Worm (Caenorhabditis elegans) whole organism, young adult: ENCODE results near the gene rec-8.

Source experiments
- D2030.7 ChIP-seq: fragments of 200-800 bp; sonication (Bioruptor generic); IDR thresholded peaks from 2 replicates; pipeline ENCODE4 v1.3.6; 2022; ENCODE audit warnings: missing genetic modification reagents, missing genetic modification characterization, missing compliant biosample characterization
- F37B4.10 ChIP-seq: fragments of 200-800 bp; sonication (Bioruptor generic); IDR thresholded peaks from 2 replicates; pipeline ENCODE4 v1.3.6; 2022; ENCODE audit warnings: missing genetic modification characterization, missing compliant biosample characterization
- F57A8.1 ChIP-seq: fragments of 200-800 bp; sonication (Bioruptor generic); optimal IDR thresholded peaks from 2 replicates; lab custom pipeline; 2018; ENCODE audit warnings: mild to moderate bottlenecking, missing genetic modification characterization, moderate library complexity, missing compliant biosample characterization
- Y56A3A.18 ChIP-seq: fragments of 200-800 bp; sonication (Bioruptor generic); IDR thresholded peaks from 2 replicates; pipeline ENCODE4 v1.3.6; 2022; ENCODE audit warnings: missing genetic modification reagents, missing genetic modification characterization, missing compliant biosample characterization
- ZK185.1 ChIP-seq: sonication (generic microtip); optimal IDR thresholded peaks from 2 replicates; lab custom pipeline; 2016; ENCODE audit warnings: mild to moderate bottlenecking, missing genetic modification characterization, missing compliant biosample characterization; ENCODE audit not compliant: poor library complexity, severe bottlenecking
- aptf-2 ChIP-seq: fragments of 200-800 bp; sonication (Bioruptor generic); conservative IDR thresholded peaks from 2 replicates; pipeline ENCODE4 v1.3.6; 2022; ENCODE audit warnings: missing genetic modification reagents, missing genetic modification characterization, missing compliant biosample characterization
- attf-5 ChIP-seq: fragments of 200-800 bp; sonication (Bioruptor generic); optimal IDR thresholded peaks from 2 replicates; lab custom pipeline; 2018; ENCODE audit warnings: mild to moderate bottlenecking, missing genetic modification characterization, missing compliant biosample characterization
- attf-6 ChIP-seq: fragments of 200-800 bp; sonication (Bioruptor generic); IDR thresholded peaks from 2 replicates; pipeline ENCODE4 v1.3.6; 2022; ENCODE audit warnings: missing genetic modification reagents, missing genetic modification characterization, missing compliant biosample characterization
- cebp-2 ChIP-seq: fragments of 200-800 bp; sonication (Bioruptor generic); IDR thresholded peaks from 2 replicates; pipeline ENCODE4 v1.3.6; 2022; ENCODE audit warnings: missing genetic modification characterization, missing compliant biosample characterization
- ceh-58 ChIP-seq: fragments of 200-800 bp; sonication (Bioruptor generic); IDR thresholded peaks from 2 replicates; pipeline ENCODE4 v1.3.6; 2022; ENCODE audit warnings: missing genetic modification characterization, missing compliant biosample characterization
- ceh-91 ChIP-seq: fragments of 200-800 bp; sonication (Bioruptor generic); IDR thresholded peaks from 2 replicates; pipeline ENCODE4 v1.3.6; 2022; ENCODE audit warnings: missing genetic modification reagents, missing genetic modification characterization, missing compliant biosample characterization
- chd-7 ChIP-seq: sonication (generic microtip); optimal IDR thresholded peaks from 2 replicates; lab custom pipeline; 2016; ENCODE audit warnings: mild to moderate bottlenecking, missing genetic modification characterization, moderate library complexity, missing compliant biosample characterization
- dox-1 ChIP-seq: fragments of 200-800 bp; sonication (Bioruptor generic); IDR thresholded peaks from 2 replicates; pipeline ENCODE4 v1.3.6; 2022; ENCODE audit warnings: missing genetic modification reagents, missing genetic modification characterization, missing compliant biosample characterization
- dpl-1 ChIP-seq: fragments of 150-350 bp; optimal IDR thresholded peaks from 2 replicates; lab custom pipeline; 2014; ENCODE audit warnings: missing biosample characterization, missing genetic modification reagents, missing genetic modification characterization
- hlh-12 ChIP-seq: sonication (generic microtip); optimal IDR thresholded peaks from 2 replicates; lab custom pipeline; 2016; ENCODE audit warnings: missing genetic modification characterization, missing compliant biosample characterization
- hmg-1.2 ChIP-seq: fragments of 200-800 bp; sonication (Bioruptor generic); IDR thresholded peaks from 2 replicates; pipeline ENCODE4 v1.3.6; 2022; ENCODE audit warnings: missing genetic modification reagents, missing genetic modification characterization, missing compliant biosample characterization
- hsf-1 ChIP-seq: fragments of 200-800 bp; sonication (Bioruptor generic); IDR thresholded peaks from 2 replicates; pipeline ENCODE4 v1.3.6; 2022; ENCODE audit warnings: missing genetic modification reagents, missing genetic modification characterization, missing compliant biosample characterization
- lin-35 ChIP-seq, 3 experiments: fragments of 150-350 bp in 2 of 3; sonication (generic microtip) in 1 of 3; optimal IDR thresholded peaks; 2 replicates each; lab custom pipeline; 2014 to 2018; ENCODE audit warnings: missing biosample characterization in 3 of 3, missing genetic modification characterization in 3 of 3, missing genetic modification reagents in 3 of 3
- lsl-1 ChIP-seq: fragments of 200-800 bp; sonication (Bioruptor generic); optimal IDR thresholded peaks from 2 replicates; lab custom pipeline; 2018; ENCODE audit warnings: mild to moderate bottlenecking, missing genetic modification characterization, moderate library complexity, missing compliant biosample characterization
- lsy-27 ChIP-seq: sonication (generic microtip); optimal IDR thresholded peaks from 2 replicates; lab custom pipeline; 2017; ENCODE audit warnings: missing genetic modification characterization, mild to moderate bottlenecking, missing compliant biosample characterization, antibody characterized with exemption, missing genotype, borderline replicate concordance; ENCODE audit not compliant: insufficient read depth
- madf-3 ChIP-seq: fragments of 200-800 bp; sonication (Bioruptor generic); IDR thresholded peaks from 2 replicates; pipeline ENCODE4 v1.3.6; 2022; ENCODE audit warnings: missing genetic modification reagents, missing genetic modification characterization, missing compliant biosample characterization
- madf-6 ChIP-seq: fragments of 200-800 bp; sonication (Bioruptor generic); IDR thresholded peaks from 2 replicates; pipeline ENCODE4 v1.3.6; 2022; ENCODE audit warnings: missing genetic modification reagents, missing genetic modification characterization, missing compliant biosample characterization
- mes-4 ChIP-seq: sonication (generic microtip); optimal IDR thresholded peaks from 2 replicates; lab custom pipeline; 2016; ENCODE audit warnings: missing genotype, missing genetic modification characterization, missing compliant biosample characterization
- nfya-2 ChIP-seq: fragments of 200-800 bp; sonication (Bioruptor generic); IDR thresholded peaks from 2 replicates; pipeline ENCODE4 v1.3.6; 2022; ENCODE audit warnings: missing genetic modification reagents, missing genetic modification characterization, missing compliant biosample characterization
- rec-8 ChIP-seq, 2 experiments: sonication (generic microtip); optimal IDR thresholded peaks; 2 replicates each; lab custom pipeline; 2016; ENCODE audit warnings: mild to moderate bottlenecking in 2 of 2, missing genetic modification characterization in 2 of 2, missing genetic modification reagents in 2 of 2, missing genotype in 2 of 2, missing biosample characterization in 1 of 2, missing compliant biosample characterization in 1 of 2, moderate library complexity in 1 of 2
- snpc-1.3 ChIP-seq: sonication (generic microtip); optimal IDR thresholded peaks from 2 replicates; lab custom pipeline; 2017; ENCODE audit warnings: missing genetic modification characterization, mild to moderate bottlenecking, missing compliant biosample characterization, antibody characterized with exemption, moderate library complexity, missing genotype, missing genetic modification reagents; ENCODE audit not compliant: insufficient read depth
- snpc-3.4 ChIP-seq: sonication (generic microtip); optimal IDR thresholded peaks from 2 replicates; lab custom pipeline; 2017; ENCODE audit warnings: missing genetic modification characterization, mild to moderate bottlenecking, missing compliant biosample characterization, antibody characterized with exemption, moderate library complexity, missing genotype, missing genetic modification reagents
- tlf-1 ChIP-seq: fragments of 200-800 bp; sonication (Bioruptor generic); optimal IDR thresholded peaks from 2 replicates; lab custom pipeline; 2018; ENCODE audit warnings: mild to moderate bottlenecking, missing genetic modification characterization, missing compliant biosample characterization
- unc-62 ChIP-seq: fragments of 150-350 bp; optimal IDR thresholded peaks from 2 replicates; lab custom pipeline; 2014; ENCODE audit warnings: missing biosample characterization, missing genetic modification reagents, missing genetic modification characterization
- xnd-1 ChIP-seq: sonication (generic microtip); optimal IDR thresholded peaks from 2 replicates; lab custom pipeline; 2016; ENCODE audit warnings: missing genotype, missing genetic modification reagents, missing genetic modification characterization, missing compliant biosample characterization
- zfh-2 ChIP-seq: fragments of 200-800 bp; sonication (Bioruptor generic); conservative IDR thresholded peaks from 2 replicates; pipeline ENCODE4 v1.3.6; 2022; ENCODE audit warnings: missing genetic modification reagents, missing genetic modification characterization, missing compliant biosample characterization
- ztf-18 ChIP-seq: sonication (generic microtip); optimal IDR thresholded peaks from 2 replicates; lab custom pipeline; 2016; ENCODE audit warnings: missing genotype, mild to moderate bottlenecking, missing genetic modification characterization, missing compliant biosample characterization

The rec-8 gene

DNA sequence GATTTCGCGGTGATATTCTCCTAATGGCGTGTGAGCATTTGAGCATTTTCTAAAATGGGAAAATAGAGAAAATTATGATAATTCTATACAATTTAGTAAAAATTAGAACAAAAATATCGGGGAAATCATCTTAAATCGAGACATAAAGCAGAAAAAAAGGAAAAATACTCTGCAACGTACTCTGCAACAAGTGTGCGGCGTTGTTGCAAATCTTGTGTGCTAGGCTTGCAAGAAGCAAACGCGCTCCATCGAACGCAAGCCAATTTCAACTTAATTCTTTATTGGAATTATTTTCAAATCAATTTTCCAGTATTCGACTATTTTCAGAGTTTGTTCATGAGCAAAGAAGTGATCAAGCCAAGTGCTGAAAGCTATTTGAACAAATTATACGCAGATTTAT lies 33.0 kb upstream of the rec-8 start, which contains the start of the genes Y62E10A.20, Y62E10A.23 and mdt-9 (continued):
- peak; percentile 46; the same call in 1 of the 2 replicates for TF ChIP-seq attf-6 (GFP tag; lab: Robert Waterston, UW)
- TF ChIP-seq snpc-1.3 (tag; lab: Kevin White, UChicago): peak; percentile 45
- TF ChIP-seq ztf-18 (tag; lab: Kevin White, UChicago): peak; percentile 39
- no peak for TF ChIP-seq Y56A3A.18 (GFP tag; lab: Robert Waterston, UW)
- TF ChIP-seq unc-62: no peak
- TF ChIP-seq dox-1 (GFP tag; lab: Robert Waterston, UW): peak; percentile 59
- TF ChIP-seq madf-3: 0 out of 2 replicates have a peak, but pooled peaks have one; percentile 43
- TF ChIP-seq aptf-2 (GFP tag; lab: Robert Waterston, UW): no peak
- TF ChIP-seq madf-6 (GFP tag; lab: Robert Waterston, UW): peak; percentile 51; the same call in 1 of the 2 replicates
- peak; percentile 49 for TF ChIP-seq dpl-1 (GFP tag; lab: Kevin White, UChicago)
- peak; percentile 41 for TF ChIP-seq lsl-1

DNA sequence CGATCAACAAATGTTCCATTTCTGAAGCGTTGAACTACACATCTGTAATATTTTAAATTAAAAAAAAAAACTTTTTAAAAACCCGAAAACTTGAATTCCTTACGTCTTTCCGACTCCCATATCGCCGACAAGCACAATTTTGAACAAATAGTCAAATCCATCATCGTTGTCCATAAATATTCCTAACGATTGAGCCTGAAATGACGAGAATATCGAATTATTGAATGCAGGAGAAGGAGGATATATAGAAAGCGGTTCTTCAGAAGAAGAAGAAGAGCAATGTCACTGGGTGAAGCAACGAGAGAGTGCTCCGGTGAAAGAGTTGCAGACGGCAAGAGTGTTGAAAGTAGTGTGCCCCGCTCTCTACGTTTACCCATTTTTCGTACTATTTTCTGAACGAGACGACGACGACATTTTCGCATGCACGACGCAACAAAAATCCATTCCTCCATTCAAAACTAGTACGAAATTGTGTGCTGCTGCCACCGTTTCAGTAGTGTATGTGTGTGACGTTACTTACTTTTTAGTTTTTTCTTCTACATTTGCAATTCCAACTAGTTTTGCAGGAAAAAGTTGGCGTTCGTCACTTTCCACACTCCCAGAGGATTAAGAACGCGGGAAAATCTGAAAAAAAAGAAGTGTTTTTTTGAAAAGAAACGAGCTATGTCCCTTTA lies 30.9 kb upstream of the rec-8 start, which contains the start of gene rab-19:
Gene rab-19 (minus strand): TSS at position 624 of the 674 bp plus-strand sequence.
- TF ChIP-seq hmg-1.2 (peak; percentile 90), ceh-91 (GFP tag; lab: Robert Waterston, UW) (no peak), tlf-1 (no peak), mes-4 (tag; lab: Kevin White, UChicago) (no peak)

DNA sequence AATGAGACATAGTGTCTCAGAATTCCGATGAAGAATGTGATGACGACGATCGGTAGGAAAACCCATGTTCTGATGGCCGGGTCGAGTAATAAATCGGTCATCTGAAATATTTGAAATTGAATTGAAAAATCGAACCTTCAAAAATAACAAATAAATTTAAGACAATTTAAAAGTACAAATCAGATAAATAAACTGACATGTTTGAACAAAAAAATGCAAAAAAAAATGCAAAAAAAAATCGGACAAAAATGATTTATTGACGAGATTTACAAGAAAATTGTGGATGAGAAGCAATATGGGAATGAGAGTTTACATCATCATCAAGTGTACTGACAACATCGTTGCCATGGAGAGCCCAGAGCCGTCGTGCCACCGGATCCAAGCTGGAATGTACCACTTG lies 28.8 kb upstream of the rec-8 start, which contains the start of gene emc-3:
Gene emc-3 (minus strand): TSS at position 101 of the 400 bp plus-strand sequence.
- TF ChIP-seq lin-35 (GFP tag; optimal IDR thresholded peaks at IDR 0.05; lab: Kevin White, UChicago) (no peak), zfh-2 (GFP tag; lab: Robert Waterston, UW) (no peak), chd-7 (tag; lab: Kevin White, UChicago) (no peak), nfya-2 (GFP tag; lab: Robert Waterston, UW) (no peak), lsy-27 (tag; lab: Kevin White, UChicago) (no peak), madf-3 (no peak), xnd-1 (tag; lab: Kevin White, UChicago) (no peak), rec-8 (tag; optimal IDR thresholded peaks at IDR 0.05; lab: Kevin White, UChicago) (no peak), attf-5 (GFP tag; lab: Kevin White, UChicago) (no peak), F57A8.1 (GFP tag; lab: Kevin White, UChicago) (no peak)

DNA sequence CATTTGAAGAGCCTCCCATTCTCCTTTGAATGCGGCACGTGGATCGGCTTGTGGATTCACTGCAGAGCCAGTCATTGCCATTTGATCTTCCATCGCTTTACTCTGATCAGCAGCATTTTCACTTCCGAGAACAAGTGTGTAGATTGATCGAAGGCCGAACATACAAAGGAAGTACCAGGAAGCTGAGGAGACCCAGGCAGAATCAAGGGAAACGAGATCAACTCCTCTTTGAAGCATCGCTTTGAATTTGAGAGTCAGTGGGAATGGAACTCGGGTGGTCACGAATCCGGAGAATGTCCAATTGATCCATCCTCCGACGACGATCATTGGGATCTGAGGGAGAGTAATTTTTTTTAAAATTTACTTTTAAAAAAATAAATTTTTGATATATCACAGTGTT lies 27.5 kb upstream of the rec-8 start:
- TF ChIP-seq ztf-18 (tag; lab: Kevin White, UChicago): no peak
- peak; percentile 82; the same call in 1 of the 2 replicates for TF ChIP-seq cebp-2 (GFP tag; lab: Robert Waterston, UW)

DNA sequence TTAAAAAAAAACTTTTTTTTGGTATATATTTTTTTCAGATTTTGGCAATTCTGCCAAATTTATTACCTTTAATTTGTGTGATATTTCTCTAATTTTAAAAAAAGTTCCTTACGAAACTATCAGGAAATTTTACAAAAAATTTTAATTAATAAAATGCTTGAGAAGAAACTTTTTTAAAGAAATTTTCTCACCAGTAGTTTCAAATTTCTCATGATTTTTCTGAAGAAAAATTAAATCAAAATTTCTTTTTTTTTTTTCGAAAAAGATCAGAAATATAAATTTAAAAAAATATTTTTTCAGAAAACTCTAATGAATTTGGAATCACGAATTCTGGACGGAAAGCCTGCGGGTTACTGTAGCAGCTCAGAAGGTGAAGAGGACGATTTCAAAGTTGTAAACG lies 24.7 kb upstream of the rec-8 start, which contains the start of gene mau-8:
Gene mau-8 (plus strand): TSS at position 301 of the 400 bp plus-strand sequence.
- TF ChIP-seq snpc-1.3 (tag; lab: Kevin White, UChicago): no peak
- no peak for TF ChIP-seq nfya-2 (GFP tag; lab: Robert Waterston, UW)
- no peak for TF ChIP-seq zfh-2 (GFP tag; lab: Robert Waterston, UW)
- TF ChIP-seq D2030.7 (GFP tag; lab: Robert Waterston, UW): no peak
- TF ChIP-seq snpc-3.4 (tag; lab: Kevin White, UChicago): no peak
- no peak for TF ChIP-seq ZK185.1 (tag; lab: Kevin White, UChicago)
- TF ChIP-seq tlf-1: no peak
- no peak for TF ChIP-seq F37B4.10 (GFP tag; lab: Robert Waterston, UW)
- TF ChIP-seq Y56A3A.18 (GFP tag; lab: Robert Waterston, UW): no peak
- TF ChIP-seq hlh-12 (tag; lab: Kevin White, UChicago): no peak
- no peak for TF ChIP-seq hsf-1 (GFP tag; lab: Robert Waterston, UW)
- no peak for TF ChIP-seq dpl-1 (GFP tag; lab: Kevin White, UChicago)
- no peak for TF ChIP-seq ceh-58 (GFP tag; lab: Robert Waterston, UW)
- TF ChIP-seq, all 124 proteins: peak for 0
